Fruit fly (Drosophila melanogaster): ENCODE results near the gene CG13887.

The CG13887 gene

dm6 chr3L:822619-823018 lies 15.0 kb upstream of the CG13887 start (continued):
- TF ChIP-seq CG6792 (GFP tag; optimal IDR thresholded peaks at IDR 0.05), result peak; percentile 67
- TF ChIP-seq dsx (GFP tag; optimal IDR thresholded peaks at IDR 0.05; ENCODE audit: poor library complexity, severe bottlenecking), result no peak
- TF ChIP-seq Lpt (GFP tag; optimal IDR thresholded peaks at IDR 0.05), result peak; percentile 21
- TF ChIP-seq CG9139 (GFP tag; optimal IDR thresholded peaks at IDR 0.05), result no peak
- TF ChIP-seq eg (GFP tag; IDR thresholded peaks at IDR 0.05), result peak; percentile 58
- peak; percentile 73 for TF ChIP-seq CG34406 (GFP tag; optimal IDR thresholded peaks at IDR 0.05)
- TF ChIP-seq salr (GFP tag; optimal IDR thresholded peaks at IDR 0.05), result peak; percentile 23 to 48
- peak; percentile 36 for TF ChIP-seq vri (GFP tag; optimal IDR thresholded peaks at IDR 0.05)
- TF ChIP-seq Hr38 (GFP tag; optimal IDR thresholded peaks at IDR 0.05), result no peak
- TF ChIP-seq fd59A (GFP tag; optimal IDR thresholded peaks at IDR 0.05), result peak; percentile 45
- TF ChIP-seq acj6 (GFP tag; optimal IDR thresholded peaks at IDR 0.05), result peak; percentile 73
- TF ChIP-seq Eip78C (GFP tag), result peak; percentile 93
- peak; percentile 83 for TF ChIP-seq Met (GFP tag; optimal IDR thresholded peaks at IDR 0.05)
- peak; percentile 80 for TF ChIP-seq Sox14 (GFP tag; optimal IDR thresholded peaks at IDR 0.05)

- TF ChIP-seq fd85E (GFP tag; optimal IDR thresholded peaks at IDR 0.05), result no peak
- no peak for TF ChIP-seq Sox102F (GFP tag; optimal IDR thresholded peaks at IDR 0.05)
- no peak for TF ChIP-seq CG31627 (GFP tag; optimal IDR thresholded peaks at IDR 0.05)
- peak; percentile 15 for TF ChIP-seq CG3919 (GFP tag; optimal IDR thresholded peaks at IDR 0.05)
- no peak for TF ChIP-seq CG8119 (GFP tag; IDR thresholded peaks at IDR 0.05)
- no peak for TF ChIP-seq spab (GFP tag; optimal IDR thresholded peaks at IDR 0.05)
- TF ChIP-seq esn (GFP tag; optimal IDR thresholded peaks at IDR 0.05), result no peak
- TF ChIP-seq pdm3 (GFP tag; optimal IDR thresholded peaks at IDR 0.05), result no peak
- no peak for TF ChIP-seq CG32006 (GFP tag; optimal IDR thresholded peaks at IDR 0.05)
- TF ChIP-seq CG11294 (GFP tag; IDR thresholded peaks at IDR 0.05), result no peak
- TF ChIP-seq CG11762 (GFP tag; optimal IDR thresholded peaks at IDR 0.05; ENCODE audit: insufficient read depth), result no peak
- TF ChIP-seq CG6163 (GFP tag; IDR thresholded peaks at IDR 0.05), result 0 out of 3 replicates have a peak, but pooled peaks have one; percentile 3
- no peak for TF ChIP-seq net (GFP tag; optimal IDR thresholded peaks at IDR 0.05)
- peak; percentile 14 for TF ChIP-seq Eip78C (GFP tag)
- TF ChIP-seq CG9139 (GFP tag; optimal IDR thresholded peaks at IDR 0.05), result no peak
- TF ChIP-seq CG34406 (GFP tag; optimal IDR thresholded peaks at IDR 0.05), result no peak
- peak; percentile 35 for TF ChIP-seq svp (GFP tag)
- TF ChIP-seq cyc (GFP tag; optimal IDR thresholded peaks at IDR 0.05), result no peak
Observed at dm6 chr3L:823597-823996, 14.1 kb upstream of the CG13887 start.

dm6 chr3L:824444-824843 lies 13.2 kb upstream of the CG13887 start:
- TF ChIP-seq ss (GFP tag; optimal IDR thresholded peaks at IDR 0.05) (peak in 1 of 2 experiments; percentile 53), CG6808 (GFP tag; optimal IDR thresholded peaks at IDR 0.05) (peak; percentile 74), svp (GFP tag) (peak; percentile 76), Eip75B (GFP tag; optimal IDR thresholded peaks at IDR 0.05) (peak; percentile 50), lz (GFP tag; optimal IDR thresholded peaks at IDR 0.05) (peak; percentile 41), eg (GFP tag; IDR thresholded peaks at IDR 0.05) (peak; percentile 76), cyc (GFP tag; optimal IDR thresholded peaks at IDR 0.05) (peak; percentile 39), CG10631 (GFP tag; optimal IDR thresholded peaks at IDR 0.05) (peak; percentile 65), Met (GFP tag; optimal IDR thresholded peaks at IDR 0.05) (peak; percentile 81), net (GFP tag; optimal IDR thresholded peaks at IDR 0.05) (peak; percentile 74), CG11294 (GFP tag; IDR thresholded peaks at IDR 0.05) (peak; percentile 61), fkh (GFP tag; optimal IDR thresholded peaks at IDR 0.05) (no peak), fd85E (GFP tag; optimal IDR thresholded peaks at IDR 0.05) (no peak), CG8319 (GFP tag; optimal IDR thresholded peaks at IDR 0.05) (peak; percentile 68), fd59A (GFP tag; optimal IDR thresholded peaks at IDR 0.05) (peak; percentile 43), Lpt (GFP tag; optimal IDR thresholded peaks at IDR 0.05) (peak; percentile 71), CG8632 (GFP tag; optimal IDR thresholded peaks at IDR 0.05) (peak; percentile 38), CG6792 (GFP tag; optimal IDR thresholded peaks at IDR 0.05) (peak; percentile 55), CG11762 (GFP tag; optimal IDR thresholded peaks at IDR 0.05; ENCODE audit: insufficient read depth) (no peak), Sox102F (GFP tag; optimal IDR thresholded peaks at IDR 0.05) (peak; percentile 75), Blimp-1 (GFP tag; optimal IDR thresholded peaks at IDR 0.05) (peak; percentile 35), Ets96B (tag; optimal IDR thresholded peaks at IDR 0.05) (peak; percentile 44), esn (GFP tag; optimal IDR thresholded peaks at IDR 0.05) (peak; percentile 79), CG6276 (GFP tag; optimal IDR thresholded peaks at IDR 0.05) (peak; percentile 79), Sox14 (GFP tag; optimal IDR thresholded peaks at IDR 0.05) (peak; percentile 79), Hr39 (GFP tag; optimal IDR thresholded peaks at IDR 0.05) (peak; percentile 77), Eip93F (GFP tag; optimal IDR thresholded peaks at IDR 0.05) (no peak), CG3919 (GFP tag; optimal IDR thresholded peaks at IDR 0.05) (peak; percentile 57), CG15336 (GFP tag; IDR thresholded peaks at IDR 0.05) (peak; percentile 89), spab (GFP tag; optimal IDR thresholded peaks at IDR 0.05) (peak; percentile 13), achi (GFP tag; optimal IDR thresholded peaks at IDR 0.05) (peak; percentile 59), CG3032 (tag; optimal IDR thresholded peaks at IDR 0.05) (peak; percentile 78), Hr38 (GFP tag; optimal IDR thresholded peaks at IDR 0.05) (no peak), Eip78C (GFP tag) (peak; percentile 96)
